Worm (Caenorhabditis elegans) whole organism, L4/young adult: Measurements from ENCODE around the gene swsn-7.

Experiments used
- W03F9.2 ChIP-seq: fragments of 150-350 bp; optimal IDR thresholded peaks from 2 replicates; lab custom pipeline; 2014; ENCODE audit warnings: missing biosample characterization, missing genetic modification characterization
- dao-5 ChIP-seq: sonication (generic microtip); optimal IDR thresholded peaks from 2 replicates; lab custom pipeline; 2016; ENCODE audit warnings: missing genotype, missing genetic modification characterization, moderate library complexity, missing compliant biosample characterization
- him-1 ChIP-seq: sonication (generic microtip); optimal IDR thresholded peaks from 2 replicates; lab custom pipeline; 2016; ENCODE audit warnings: missing genotype, missing genetic modification reagents, missing genetic modification characterization, missing compliant biosample characterization

- TF ChIP-seq W03F9.2 (no peak), dao-5 (no peak), him-1 (tag; lab: Kevin White, UChicago) (no peak)
Measured at ce11 chrII:7991279-7991678, 36.3 kb downstream of the swsn-7 start.
